Fruit fly (Drosophila melanogaster) whole organism: ENCODE data around the gene CG1105.

ENCODE experiments used
- CG8478 ChIP-seq: fragments of >200 bp; optimal IDR thresholded peaks from 2 replicates; lab custom pipeline; 2018; ENCODE audit warnings: inconsistent platforms
- Dll ChIP-seq: fragments of >200 bp; optimal IDR thresholded peaks from 2 replicates; lab custom pipeline; 2017
- EcR ChIP-seq, 2 experiments: fragments of >200 bp; optimal IDR thresholded peaks; 2 replicates each; lab custom pipeline; 2017; ENCODE audit warnings: missing biosample characterization in 2 of 2, missing genetic modification characterization in 2 of 2, missing genetic modification reagents in 2 of 2
- pan ChIP-seq: fragments of >200 bp; optimal IDR thresholded peaks from 2 replicates; lab custom pipeline; 2017
- psq ChIP-seq: fragments of >200 bp; optimal IDR thresholded peaks from 2 replicates; lab custom pipeline; 2017
- usp ChIP-seq: fragments of >200 bp; optimal IDR thresholded peaks from 2 replicates; lab custom pipeline; 2017; ENCODE audit warnings: missing biosample characterization, missing genetic modification characterization, mixed read lengths

The CG1105 gene

dm6 chr3R:7094368-7094767 is 27.4 kb upstream of the CG1105 start:
- TF ChIP-seq psq (lab: Kevin White, UChicago) (no peak), usp (GFP tag; lab: Kevin White, UChicago) (no peak), EcR (GFP tag; optimal IDR thresholded peaks at IDR 0.05; lab: Kevin White, UChicago) (no peak), pan (lab: Kevin White, UChicago) (no peak), CG8478 (lab: Kevin White, UChicago) (no peak), Dll (lab: Kevin White, UChicago) (no peak)

dm6 chr3R:7093592-7093991 is 26.7 kb upstream of the CG1105 start:
- TF ChIP-seq usp (GFP tag; lab: Kevin White, UChicago) (no peak), CG8478 (lab: Kevin White, UChicago) (no peak), EcR (GFP tag; optimal IDR thresholded peaks at IDR 0.05; lab: Kevin White, UChicago) (no peak), psq (lab: Kevin White, UChicago) (no peak), Dll (lab: Kevin White, UChicago) (no peak), pan (lab: Kevin White, UChicago) (no peak)

DNA sequence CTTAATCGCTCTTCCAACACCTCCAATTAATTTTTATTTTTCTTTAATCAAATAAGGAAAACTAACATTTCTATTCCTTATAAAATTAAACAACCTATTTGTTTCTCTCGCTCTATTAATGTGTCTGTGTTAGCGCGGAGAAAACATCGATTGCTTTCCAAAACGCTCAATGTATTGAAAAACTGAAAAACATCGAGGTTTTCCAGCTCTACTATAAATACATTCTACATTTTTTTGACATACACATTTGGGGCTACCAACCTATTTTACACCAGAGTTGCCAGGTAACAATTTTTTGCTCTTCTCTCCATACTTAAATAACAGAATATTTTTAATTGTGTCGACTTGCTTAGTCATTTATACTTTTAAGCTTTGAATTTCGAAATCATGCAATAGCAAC is 25.0 kb upstream of the CG1105 start:
- TF ChIP-seq CG8478 (lab: Kevin White, UChicago) (no peak), psq (lab: Kevin White, UChicago) (no peak), pan (lab: Kevin White, UChicago) (no peak), Dll (lab: Kevin White, UChicago) (no peak), EcR (GFP tag; optimal IDR thresholded peaks at IDR 0.05; lab: Kevin White, UChicago) (no peak), usp (GFP tag; lab: Kevin White, UChicago) (no peak)

dm6 chr3R:7090337-7090830 is 23.4 kb upstream of the CG1105 start:
- peak; percentile 87 for TF ChIP-seq pan (lab: Kevin White, UChicago)
- TF ChIP-seq usp (GFP tag; lab: Kevin White, UChicago): no peak
- TF ChIP-seq psq (lab: Kevin White, UChicago): no peak
- TF ChIP-seq CG8478 (lab: Kevin White, UChicago): no peak
- TF ChIP-seq EcR (GFP tag; optimal IDR thresholded peaks at IDR 0.05; lab: Kevin White, UChicago): no peak

DNA sequence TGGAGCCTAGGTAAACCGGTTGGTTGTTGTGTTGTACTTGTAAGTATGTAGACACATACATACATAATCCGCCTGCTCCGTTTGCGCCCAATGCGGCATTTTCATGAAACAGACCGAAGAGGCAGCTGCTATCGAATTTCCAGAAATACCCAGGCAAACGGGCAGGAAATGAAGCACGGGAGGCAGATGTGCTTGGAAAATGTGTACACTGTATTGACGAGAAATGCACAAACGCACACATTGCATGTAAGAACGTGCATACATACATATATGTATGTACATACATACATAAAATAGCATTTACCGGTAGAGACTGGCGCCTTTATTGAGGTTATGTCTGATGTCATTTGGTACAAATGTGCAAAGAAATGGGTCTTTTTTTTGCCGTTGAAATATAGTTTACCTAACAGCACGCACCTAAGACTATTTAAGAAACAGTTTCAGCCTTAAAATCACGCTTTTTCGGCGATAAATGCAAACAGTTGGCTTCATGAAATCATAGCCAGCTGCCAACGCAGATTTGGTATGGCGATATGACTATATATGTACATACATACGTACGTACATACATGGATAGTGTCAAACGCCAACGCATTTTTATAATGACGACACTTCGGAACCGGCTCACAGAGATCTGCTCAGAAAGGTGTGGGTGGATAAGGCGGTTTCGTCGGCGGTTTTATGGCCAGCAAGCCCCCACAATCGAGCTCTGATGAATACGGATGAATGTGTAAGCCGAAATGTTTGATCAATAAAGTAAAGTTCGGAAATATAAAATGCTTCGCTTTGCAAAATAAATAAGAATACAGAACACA is 22.8 kb upstream of the CG1105 start:
- TF ChIP-seq usp (GFP tag; lab: Kevin White, UChicago): no peak
- no peak for TF ChIP-seq Dll (lab: Kevin White, UChicago)
- TF ChIP-seq psq (lab: Kevin White, UChicago): no peak
- TF ChIP-seq EcR (GFP tag; optimal IDR thresholded peaks at IDR 0.05; lab: Kevin White, UChicago): no peak
- TF ChIP-seq pan (lab: Kevin White, UChicago): no peak
- no peak for TF ChIP-seq CG8478 (lab: Kevin White, UChicago)

dm6 chr3R:7088837-7089361 is 22.0 kb upstream of the CG1105 start:
- no peak for TF ChIP-seq Dll (lab: Kevin White, UChicago)
- no peak for TF ChIP-seq psq (lab: Kevin White, UChicago)
- no peak for TF ChIP-seq pan (lab: Kevin White, UChicago)
- TF ChIP-seq usp (GFP tag; lab: Kevin White, UChicago): no peak
- TF ChIP-seq CG8478 (lab: Kevin White, UChicago): no peak
- no peak for TF ChIP-seq EcR (GFP tag; optimal IDR thresholded peaks at IDR 0.05; lab: Kevin White, UChicago)

- no peak for TF ChIP-seq CG8478 (lab: Kevin White, UChicago)
- no peak for TF ChIP-seq psq (lab: Kevin White, UChicago)
- no peak for TF ChIP-seq usp (GFP tag; lab: Kevin White, UChicago)
- TF ChIP-seq Dll (lab: Kevin White, UChicago): no peak
- TF ChIP-seq pan (lab: Kevin White, UChicago): no peak
- no peak for TF ChIP-seq EcR (GFP tag; optimal IDR thresholded peaks at IDR 0.05; lab: Kevin White, UChicago)
Measured at dm6 chr3R:7087904-7088303, 21.0 kb upstream of the CG1105 start.

- no peak for TF ChIP-seq CG8478 (lab: Kevin White, UChicago)
- TF ChIP-seq EcR (GFP tag; optimal IDR thresholded peaks at IDR 0.05; lab: Kevin White, UChicago): no peak
- no peak for TF ChIP-seq pan (lab: Kevin White, UChicago)
- TF ChIP-seq psq (lab: Kevin White, UChicago): no peak
- no peak for TF ChIP-seq Dll (lab: Kevin White, UChicago)
- no peak for TF ChIP-seq usp (GFP tag; lab: Kevin White, UChicago)
Measured at dm6 chr3R:7087201-7087505, 20.2 kb upstream of the CG1105 start.

DNA sequence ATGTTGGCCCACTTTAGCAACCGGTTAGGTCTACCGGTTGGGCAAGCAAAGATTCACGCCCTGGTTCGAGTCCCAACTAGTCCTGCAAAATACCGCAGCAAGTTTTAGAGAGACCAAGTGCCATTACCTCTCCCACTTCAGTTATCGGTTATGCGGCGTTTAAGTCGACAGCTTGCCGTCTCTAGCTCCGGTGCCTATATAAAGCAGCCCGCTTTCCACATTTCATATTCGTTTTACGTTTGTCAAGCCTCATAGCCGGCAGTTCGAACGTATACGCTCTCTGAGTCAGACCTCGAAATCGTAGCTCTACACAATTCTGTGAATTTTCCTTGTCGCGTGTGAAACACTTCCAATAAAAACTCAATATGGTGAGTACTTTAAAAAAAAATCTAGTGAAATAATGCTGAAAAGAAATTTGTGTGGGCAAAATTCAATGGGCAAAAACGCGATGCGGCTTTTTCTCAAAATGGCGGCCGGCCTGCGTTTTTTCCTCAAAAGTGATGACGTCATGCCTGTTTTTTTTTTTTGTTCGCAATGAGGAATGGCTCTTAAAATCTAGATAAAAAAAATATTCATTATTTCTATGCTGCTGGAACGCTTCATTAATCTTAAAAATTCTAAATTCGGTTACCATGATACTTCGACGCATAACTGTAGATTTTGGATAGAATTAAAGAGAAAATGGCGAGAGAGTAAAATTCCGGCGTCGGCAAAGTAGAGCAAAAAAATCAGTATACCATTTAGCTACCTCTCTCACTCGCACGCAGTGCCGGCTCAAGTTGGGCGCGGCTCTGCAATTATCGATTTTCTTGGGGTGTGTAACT is 19.7 kb upstream of the CG1105 start, which contains the start of gene alphaTub84B:
alphaTub84B (plus strand) TSS at position 223 of the 824 bp plus-strand sequence.
- TF ChIP-seq usp (GFP tag; lab: Kevin White, UChicago) (no peak), pan (lab: Kevin White, UChicago) (no peak)

DNA sequence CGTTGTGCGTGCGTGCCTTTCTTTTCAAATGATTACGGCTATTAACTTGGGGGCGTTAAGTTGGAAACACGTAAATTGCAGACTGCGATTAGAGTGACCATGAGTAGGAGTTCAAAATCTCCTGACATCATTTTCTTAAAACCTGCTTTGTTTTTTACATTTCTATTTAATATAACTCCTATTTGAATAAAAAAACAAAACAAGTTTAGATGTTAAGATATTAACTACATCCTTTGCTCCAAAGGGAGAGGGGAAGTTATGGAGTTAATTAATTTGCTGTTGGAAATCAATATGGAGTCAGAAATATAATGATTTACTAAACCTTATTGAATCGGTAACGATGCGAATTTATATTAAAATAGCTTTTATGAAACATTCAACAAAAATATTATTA is 19.0 kb upstream of the CG1105 start, which contains the start of gene Tailor:
Tailor (minus strand) TSS at position 101 of the 394 bp plus-strand sequence.
- no peak for TF ChIP-seq pan (lab: Kevin White, UChicago)
- TF ChIP-seq EcR (GFP tag; optimal IDR thresholded peaks at IDR 0.05; lab: Kevin White, UChicago): no peak
- no peak for TF ChIP-seq usp (GFP tag; lab: Kevin White, UChicago)

dm6 chr3R:7085455-7085854 is 18.5 kb upstream of the CG1105 start:
- TF ChIP-seq pan (lab: Kevin White, UChicago) (no peak), CG8478 (lab: Kevin White, UChicago) (no peak), psq (lab: Kevin White, UChicago) (no peak), Dll (lab: Kevin White, UChicago) (no peak), usp (GFP tag; lab: Kevin White, UChicago) (no peak), EcR (GFP tag; optimal IDR thresholded peaks at IDR 0.05; lab: Kevin White, UChicago) (no peak)
